Fruit fly (Drosophila melanogaster) whole organism, embryonic: ENCODE data around the gene p24-2.

Source experiments
- CG10321 ChIP-seq: fragments of 200-800 bp; sonication (Bioruptor generic); IDR thresholded peaks from 2 replicates; pipeline ENCODE4 v1.3.6; 2022; ENCODE audit warnings: missing biosample characterization, missing genetic modification characterization
- CG10543 ChIP-seq: fragments of 200-800 bp; sonication (Bioruptor generic); optimal IDR thresholded peaks from 3 replicates; lab custom pipeline; 2017; ENCODE audit warnings: missing biosample characterization, mild to moderate bottlenecking, missing genetic modification characterization, moderate library complexity
- CG11247 ChIP-seq: fragments of 200-800 bp; sonication (Bioruptor generic); IDR thresholded peaks from 2 replicates; pipeline ENCODE4 v1.3.6; 2022; ENCODE audit warnings: missing biosample characterization, missing genetic modification characterization
- CG11695 ChIP-seq: fragments of 200-800 bp; sonication (Bioruptor generic); IDR thresholded peaks from 3 replicates; pipeline ENCODE4 v1.3.6; 2022; ENCODE audit warnings: missing biosample characterization, missing genetic modification characterization
- CG12744 ChIP-seq: fragments of 200-800 bp; sonication (Bioruptor generic); optimal IDR thresholded peaks from 2 replicates; lab custom pipeline; 2016; ENCODE audit warnings: missing biosample characterization, missing genetic modification characterization
- CG14667 ChIP-seq: fragments of 200-800 bp; sonication (Bioruptor generic); IDR thresholded peaks from 2 replicates; pipeline ENCODE4 v1.3.6; 2022; ENCODE audit warnings: missing biosample characterization, missing genetic modification characterization
- CG14965 ChIP-seq: fragments of 200-800 bp; sonication (Bioruptor generic); optimal IDR thresholded peaks from 2 replicates; lab custom pipeline; 2016; ENCODE audit warnings: missing biosample characterization, missing genetic modification characterization, borderline replicate concordance
- CG16815 ChIP-seq: fragments of 200-800 bp; sonication (Bioruptor generic); optimal IDR thresholded peaks from 3 replicates; lab custom pipeline; 2017; ENCODE audit warnings: missing biosample characterization, mild to moderate bottlenecking, missing genetic modification characterization
- CG30431 ChIP-seq: fragments of 200-800 bp; sonication (Bioruptor generic); optimal IDR thresholded peaks from 2 replicates; lab custom pipeline; 2017; ENCODE audit warnings: missing biosample characterization, missing genetic modification characterization
- CG3163 ChIP-seq: fragments of 200-800 bp; sonication (Bioruptor generic); optimal IDR thresholded peaks from 3 replicates; lab custom pipeline; 2016; ENCODE audit warnings: missing biosample characterization, missing genetic modification characterization
- CG34224 ChIP-seq: fragments of 200-800 bp; sonication (Bioruptor generic); IDR thresholded peaks from 3 replicates; pipeline ENCODE4 v1.3.6; 2022; ENCODE audit warnings: missing biosample characterization, missing genetic modification characterization; ENCODE audit not compliant: partially characterized antibody
- CG4424 ChIP-seq: fragments of 200-800 bp; sonication (Bioruptor generic); optimal IDR thresholded peaks from 3 replicates; lab custom pipeline; 2016; ENCODE audit warnings: missing biosample characterization, missing genetic modification characterization
- CG4854 ChIP-seq: fragments of 200-800 bp; sonication (Bioruptor generic); optimal IDR thresholded peaks from 2 replicates; lab custom pipeline; 2016; ENCODE audit warnings: missing biosample characterization, missing genetic modification characterization, inconsistent platforms
- CG5953 ChIP-seq: fragments of 200-800 bp; sonication (Bioruptor generic); IDR thresholded peaks from 2 replicates; pipeline ENCODE4 v1.3.6; 2022; ENCODE audit warnings: missing biosample characterization, missing genetic modification characterization
- CG6654 ChIP-seq: fragments of 200-800 bp; sonication (Bioruptor generic); optimal IDR thresholded peaks from 2 replicates; lab custom pipeline; 2017; ENCODE audit warnings: missing biosample characterization, mild to moderate bottlenecking, missing genetic modification characterization
- CG9727 ChIP-seq: fragments of 200-800 bp; sonication (Bioruptor generic); optimal IDR thresholded peaks from 3 replicates; lab custom pipeline; 2017; ENCODE audit warnings: missing biosample characterization, mild to moderate bottlenecking, missing genetic modification characterization
- CkIIα-i1 ChIP-seq: fragments of 200-800 bp; sonication (Bioruptor generic); IDR thresholded peaks from 2 replicates; pipeline ENCODE4 v1.3.6; 2022; ENCODE audit warnings: missing biosample characterization, missing genetic modification characterization
- Fer2 ChIP-seq: fragments of 200-800 bp; sonication (Bioruptor generic); optimal IDR thresholded peaks from 2 replicates; lab custom pipeline; 2018; ENCODE audit warnings: missing biosample characterization, mild to moderate bottlenecking, missing genetic modification characterization, moderate library complexity
- HmgD ChIP-seq: fragments of 200-800 bp; sonication (Bioruptor generic); optimal IDR thresholded peaks from 3 replicates; lab custom pipeline; 2016; ENCODE audit warnings: missing biosample characterization, missing genetic modification characterization
- HmgZ ChIP-seq: fragments of 200-800 bp; sonication (Bioruptor generic); optimal IDR thresholded peaks from 2 replicates; lab custom pipeline; 2018; ENCODE audit warnings: missing biosample characterization, mild to moderate bottlenecking, missing genetic modification characterization
- Hr3 ChIP-seq: fragments of 200-800 bp; sonication (Bioruptor generic); optimal IDR thresholded peaks from 3 replicates; lab custom pipeline; 2016; ENCODE audit warnings: missing biosample characterization, missing genetic modification characterization
- Kr ChIP-seq: fragments of 200-800 bp; sonication (Bioruptor generic); optimal IDR thresholded peaks from 2 replicates; lab custom pipeline; 2017; ENCODE audit warnings: missing biosample characterization, mild to moderate bottlenecking, missing genetic modification characterization
- Myb ChIP-seq: fragments of 200-800 bp; sonication (Bioruptor generic); optimal IDR thresholded peaks from 2 replicates; lab custom pipeline; 2016; ENCODE audit warnings: missing biosample characterization, missing genetic modification characterization
- NK7.1 ChIP-seq: fragments of 200-800 bp; sonication (Bioruptor generic); optimal IDR thresholded peaks from 3 replicates; lab custom pipeline; 2016; ENCODE audit warnings: missing biosample characterization, missing genetic modification characterization
- Nf-YB ChIP-seq: fragments of 200-800 bp; sonication (Bioruptor generic); optimal IDR thresholded peaks from 3 replicates; lab custom pipeline; 2019; ENCODE audit warnings: missing biosample characterization, mild to moderate bottlenecking, missing genetic modification characterization, moderate library complexity
- NfI ChIP-seq: fragments of 200-800 bp; sonication (Bioruptor generic); optimal IDR thresholded peaks from 3 replicates; lab custom pipeline; 2018; ENCODE audit warnings: missing biosample characterization, mild to moderate bottlenecking, missing genetic modification characterization, moderate library complexity
- Opbp ChIP-seq: fragments of 200-800 bp; sonication (Bioruptor generic); IDR thresholded peaks from 3 replicates; pipeline ENCODE4 v1.3.6; 2022; ENCODE audit warnings: missing biosample characterization, missing genetic modification characterization; ENCODE audit not compliant: partially characterized antibody
- Trl ChIP-seq, 3 experiments: fragments of >200 bp in 2 of 3; fragments of 200-800 bp in 1 of 3; sonication (Bioruptor generic) in 1 of 3; optimal IDR thresholded peaks; 2 replicates in 1 of 3; 3 replicates in 2 of 3; lab custom pipeline; 2016 to 2017; ENCODE audit warnings: missing biosample characterization in 1 of 3, missing genetic modification characterization in 1 of 3
- abd-A ChIP-seq: fragments of 200-800 bp; sonication (Bioruptor generic); optimal IDR thresholded peaks from 3 replicates; lab custom pipeline; 2019; ENCODE audit warnings: missing biosample characterization, mild to moderate bottlenecking, missing genetic modification characterization, moderate library complexity
- ase ChIP-seq: fragments of 200-800 bp; sonication (Bioruptor generic); IDR thresholded peaks from 3 replicates; pipeline ENCODE4 v1.3.6; 2022; ENCODE audit warnings: missing biosample characterization, missing genetic modification characterization
- caup ChIP-seq: fragments of 200-800 bp; sonication (Bioruptor generic); optimal IDR thresholded peaks from 3 replicates; lab custom pipeline; 2017; ENCODE audit warnings: missing biosample characterization, mild to moderate bottlenecking, missing genetic modification characterization, moderate library complexity; ENCODE audit not compliant: severe bottlenecking
- chm ChIP-seq: fragments of 200-800 bp; sonication (Bioruptor generic); IDR thresholded peaks from 2 replicates; pipeline ENCODE4 v1.3.6; 2022; ENCODE audit warnings: missing biosample characterization, missing genetic modification characterization
- crp ChIP-seq, 2 experiments: fragments of 200-800 bp; sonication (Bioruptor generic); optimal IDR thresholded peaks; 2 replicates in 1 of 2; 3 replicates in 1 of 2; lab custom pipeline; 2017; ENCODE audit warnings: missing biosample characterization in 2 of 2, missing genetic modification characterization in 2 of 2, mild to moderate bottlenecking in 1 of 2, moderate library complexity in 1 of 2
- dysf ChIP-seq: fragments of 200-800 bp; sonication (Bioruptor generic); IDR thresholded peaks from 3 replicates; pipeline ENCODE4 v1.3.6; 2022; ENCODE audit warnings: missing biosample characterization, missing genetic modification characterization
- fru ChIP-seq: fragments of >200 bp; optimal IDR thresholded peaks from 2 replicates; lab custom pipeline; 2017
- grn ChIP-seq: fragments of 200-800 bp; sonication (Bioruptor generic); optimal IDR thresholded peaks from 3 replicates; lab custom pipeline; 2017; ENCODE audit warnings: missing biosample characterization, missing genetic modification characterization
- ham ChIP-seq: fragments of 200-800 bp; sonication (Bioruptor generic); IDR thresholded peaks from 2 replicates; pipeline ENCODE4 v1.3.6; 2022; ENCODE audit warnings: missing biosample characterization, missing genetic modification characterization
- ind ChIP-seq: fragments of 200-800 bp; sonication (Bioruptor generic); optimal IDR thresholded peaks from 3 replicates; lab custom pipeline; 2016; ENCODE audit warnings: missing biosample characterization, missing genetic modification characterization
- klu ChIP-seq: fragments of 200-800 bp; sonication (Bioruptor generic); IDR thresholded peaks from 2 replicates; pipeline ENCODE4 v1.3.6; 2022; ENCODE audit warnings: missing biosample characterization, missing genetic modification characterization
- knrl ChIP-seq: fragments of 200-800 bp; sonication (Bioruptor generic); IDR thresholded peaks from 3 replicates; pipeline ENCODE4 v1.3.6; 2022; ENCODE audit warnings: missing biosample characterization, missing genetic modification characterization; ENCODE audit not compliant: partially characterized antibody
- nerfin-1 ChIP-seq: fragments of 200-800 bp; sonication (Bioruptor generic); optimal IDR thresholded peaks from 3 replicates; lab custom pipeline; 2019; ENCODE audit warnings: missing biosample characterization, mild to moderate bottlenecking, missing genetic modification characterization, moderate library complexity
- p53 ChIP-seq: fragments of 200-800 bp; sonication (Bioruptor generic); optimal IDR thresholded peaks from 2 replicates; lab custom pipeline; 2016; ENCODE audit warnings: missing biosample characterization, missing genetic modification characterization
- pnt ChIP-seq: fragments of 200-800 bp; sonication (Bioruptor generic); optimal IDR thresholded peaks from 3 replicates; lab custom pipeline; 2016; ENCODE audit warnings: missing biosample characterization, missing genetic modification characterization
- prd ChIP-seq, 3 experiments: fragments of >200 bp in 2 of 3; fragments of 200-800 bp in 1 of 3; sonication (Bioruptor generic) in 1 of 3; optimal IDR thresholded peaks in 2 of 3; IDR thresholded peaks in 1 of 3; 2 replicates in 2 of 3; 3 replicates in 1 of 3; pipeline versions ENCODE4 v1.3.6 to Lab custom; 2017 to 2022; ENCODE audit warnings: missing biosample characterization in 1 of 3, missing genetic modification characterization in 1 of 3
- pum ChIP-seq: fragments of 200-800 bp; sonication (Bioruptor generic); optimal IDR thresholded peaks from 2 replicates; lab custom pipeline; 2016; ENCODE audit warnings: missing biosample characterization, missing genetic modification characterization
- ranshi ChIP-seq: fragments of 200-800 bp; sonication (Bioruptor generic); IDR thresholded peaks from 2 replicates; pipeline ENCODE4 v1.3.6; 2022; ENCODE audit warnings: missing biosample characterization, missing genetic modification characterization
- seq ChIP-seq: fragments of 200-800 bp; sonication (Bioruptor generic); IDR thresholded peaks from 2 replicates; pipeline ENCODE4 v1.3.6; 2022; ENCODE audit warnings: missing biosample characterization, missing genetic modification characterization
- sqz ChIP-seq: fragments of 200-800 bp; sonication (Bioruptor generic); optimal IDR thresholded peaks from 3 replicates; lab custom pipeline; 2018; ENCODE audit warnings: missing biosample characterization, mild to moderate bottlenecking, missing genetic modification characterization
- sr ChIP-seq: fragments of 200-800 bp; sonication (Bioruptor generic); IDR thresholded peaks from 3 replicates; pipeline ENCODE4 v1.3.6; 2022; ENCODE audit warnings: missing biosample characterization, missing genetic modification characterization
- stwl ChIP-seq: fragments of 200-800 bp; sonication (Bioruptor generic); optimal IDR thresholded peaks from 3 replicates; lab custom pipeline; 2018; ENCODE audit warnings: missing biosample characterization, mild to moderate bottlenecking, missing genetic modification characterization, moderate library complexity
- zf30C ChIP-seq: fragments of 200-800 bp; sonication (Bioruptor generic); optimal IDR thresholded peaks from 3 replicates; lab custom pipeline; 2018; ENCODE audit warnings: missing biosample characterization, mild to moderate bottlenecking, missing genetic modification characterization

The p24-2 gene

DNA sequence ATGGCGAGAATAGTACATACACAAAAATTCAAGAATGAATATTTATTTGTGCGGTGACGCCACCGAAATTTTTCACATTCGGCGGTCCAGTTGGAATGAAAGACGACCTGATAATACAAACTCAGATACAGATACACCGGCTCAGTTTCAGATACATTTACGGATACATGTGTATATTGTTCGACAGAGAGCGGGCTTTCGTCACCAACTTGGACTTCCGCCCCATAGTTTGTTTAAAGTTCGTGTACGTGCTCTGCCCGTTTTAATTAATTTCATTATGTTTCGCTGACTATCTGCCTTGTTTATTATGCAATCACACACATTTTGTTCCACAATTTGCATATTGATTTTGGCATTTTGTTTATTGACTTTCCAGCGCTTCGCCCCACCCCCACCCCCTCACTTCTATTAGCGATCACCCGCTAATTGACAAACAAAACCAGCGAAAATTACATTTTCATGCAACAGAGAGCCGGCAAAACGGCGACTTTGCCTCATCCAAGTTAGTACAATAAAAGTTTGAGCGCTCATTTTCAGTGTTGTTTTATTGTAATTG, 8.6 kb upstream of the p24-2 start (continued):
- peak; percentile 8 for TF ChIP-seq Nf-YB
- TF ChIP-seq CG14965 (GFP tag; lab: Kevin White, UChicago) = no peak
- TF ChIP-seq HmgZ (tag; lab: Kevin White, UChicago) = peak; percentile 21
- no peak for TF ChIP-seq CG16815 (GFP tag; lab: Kevin White, UChicago)
- no peak for TF ChIP-seq HmgD
- no peak for TF ChIP-seq zf30C (GFP tag; lab: Kevin White, UChicago)
- no peak for TF ChIP-seq CG11695 (GFP tag; lab: Robert Waterston, UW)
- TF ChIP-seq Trl (optimal IDR thresholded peaks at IDR 0.05; lab: Kevin White, UChicago) = no peak
- peak; percentile 1 for TF ChIP-seq Trl (GFP tag; optimal IDR thresholded peaks at IDR 0.05; lab: Kevin White, UChicago)
- no peak for TF ChIP-seq CkIIα-i1 (GFP tag; lab: Robert Waterston, UW)
- TF ChIP-seq sr (GFP tag; lab: Robert Waterston, UW) = no peak
- peak; percentile 73 for TF ChIP-seq caup (GFP tag; lab: Kevin White, UChicago)
- TF ChIP-seq CG6654 (GFP tag; lab: Kevin White, UChicago) = no peak
- TF ChIP-seq NK7.1 (GFP tag; lab: Kevin White, UChicago) = no peak
- TF ChIP-seq CG34224 = no peak
- no peak for TF ChIP-seq CG30431 (GFP tag; lab: Kevin White, UChicago)
- no peak for TF ChIP-seq grn (GFP tag; lab: Kevin White, UChicago)
- TF ChIP-seq Kr (GFP tag; lab: Kevin White, UChicago) = no peak
- no peak for TF ChIP-seq pnt (GFP tag; lab: Kevin White, UChicago)
- no peak for TF ChIP-seq CG12744 (GFP tag; lab: Kevin White, UChicago)
- no peak for TF ChIP-seq CG9727 (GFP tag; lab: Kevin White, UChicago)
- peak; percentile 3 for TF ChIP-seq abd-A (tag; lab: Kevin White, UChicago)
- no peak for TF ChIP-seq p53
- no peak for TF ChIP-seq ase (GFP tag; lab: Robert Waterston, UW)
- peak; percentile 45 for TF ChIP-seq NfI
- no peak for TF ChIP-seq klu (GFP tag; lab: Robert Waterston, UW)
- TF ChIP-seq pum = no peak
- TF ChIP-seq prd (optimal IDR thresholded peaks at IDR 0.05; lab: Kevin White, UChicago) = no peak
- no peak for TF ChIP-seq prd (GFP tag; IDR thresholded peaks at IDR 0.05; lab: Robert Waterston, UW)
- no peak for TF ChIP-seq seq (GFP tag; lab: Robert Waterston, UW)
- no peak for TF ChIP-seq fru (lab: Kevin White, UChicago)
- TF ChIP-seq sqz (GFP tag; lab: Kevin White, UChicago) = peak; percentile 1
- peak; percentile 2 for TF ChIP-seq Myb (GFP tag; lab: Kevin White, UChicago)
- no peak for TF ChIP-seq Fer2 (tag; lab: Kevin White, UChicago)
- peak; percentile 49 for TF ChIP-seq CG3163 (GFP tag; lab: Kevin White, UChicago)
- TF ChIP-seq CG10321 (GFP tag; lab: Robert Waterston, UW) = no peak
- TF ChIP-seq CG10543 (GFP tag; lab: Kevin White, UChicago) = peak; percentile 61
- TF ChIP-seq knrl (GFP tag; lab: Robert Waterston, UW) = no peak
- TF ChIP-seq nerfin-1 = no peak
- TF ChIP-seq CG14667 = no peak
- no peak for TF ChIP-seq CG11247
- TF ChIP-seq chm (GFP tag; lab: Robert Waterston, UW) = no peak
- no peak for TF ChIP-seq Hr3
- no peak for TF ChIP-seq CG4854 (GFP tag; lab: Kevin White, UChicago)
- TF ChIP-seq Opbp = no peak
- TF ChIP-seq ind = no peak
- TF ChIP-seq stwl (tag; lab: Kevin White, UChicago) = no peak
- no peak for TF ChIP-seq CG4424 (GFP tag; lab: Kevin White, UChicago)
- TF ChIP-seq CG5953 = no peak
- no peak for TF ChIP-seq ranshi (GFP tag; lab: Robert Waterston, UW)
- TF ChIP-seq crp (GFP tag; optimal IDR thresholded peaks at IDR 0.05; lab: Kevin White, UChicago) = no peak
- TF ChIP-seq dysf (GFP tag; lab: Robert Waterston, UW) = no peak
- no peak for TF ChIP-seq ham (GFP tag; lab: Robert Waterston, UW)
